Worm (Caenorhabditis elegans): ENCODE results near the gene rars-2.

ce11 chrII:6169156-6169555, 43.8 kb downstream of the rars-2 start, which contains the start of gene hst-3.1:
- no peak for TF ChIP-seq unc-120 (tag; optimal IDR thresholded peaks at IDR 0.05; ENCODE audit: poor library complexity, severe bottlenecking)
- TF ChIP-seq nhr-237 (tag; optimal IDR thresholded peaks at IDR 0.05): no peak
- TF ChIP-seq elt-1 (tag; optimal IDR thresholded peaks at IDR 0.05; ENCODE audit: borderline replicate concordance, insufficient read depth): no peak
- TF ChIP-seq sptf-1 (tag; optimal IDR thresholded peaks at IDR 0.05): no peak
- no peak for TF ChIP-seq mls-2 (tag; optimal IDR thresholded peaks at IDR 0.05)
- no peak for TF ChIP-seq hlh-1 (tag; optimal IDR thresholded peaks at IDR 0.05)
- no peak for TF ChIP-seq nhr-12 (tag; optimal IDR thresholded peaks at IDR 0.05)
- TF ChIP-seq drap-1 (GFP tag; optimal IDR thresholded peaks at IDR 0.05): no peak
- no peak for TF ChIP-seq unc-62 (GFP tag; optimal IDR thresholded peaks at IDR 0.05)
- no peak for TF ChIP-seq ces-1 (GFP tag; optimal IDR thresholded peaks at IDR 0.05)
- no peak for TF ChIP-seq elt-3 (tag; optimal IDR thresholded peaks at IDR 0.05)
- TF ChIP-seq pha-4 (tag; optimal IDR thresholded peaks at IDR 0.05): no peak
- no peak for TF ChIP-seq tbx-8 (GFP tag; optimal IDR thresholded peaks at IDR 0.05)

All from whole organism, mixed stage, embryonic.